Fruit fly (Drosophila melanogaster) whole organism, wandering third instar larva: Measurements from ENCODE around the gene ct.

Source experiments
- Dif ChIP-seq: fragments of 200-275, 200-300 bp; sonication (Bioruptor generic); optimal IDR thresholded peaks from 2 replicates; lab custom pipeline; 2018; ENCODE audit warnings: missing biosample characterization, missing genetic modification characterization; ENCODE audit not compliant: partially characterized antibody
- Mio ChIP-seq: sonication (Bioruptor generic); optimal IDR thresholded peaks from 2 replicates; lab custom pipeline; 2016; ENCODE audit warnings: missing biosample characterization, missing genetic modification characterization
- Myc ChIP-seq: fragments of >200 bp; optimal IDR thresholded peaks from 2 replicates; lab custom pipeline; 2017
- OdsH ChIP-seq: fragments of 200-800 bp; sonication (Bioruptor generic); optimal IDR thresholded peaks from 2 replicates; lab custom pipeline; 2016; ENCODE audit warnings: missing biosample characterization, mild to moderate bottlenecking, missing genetic modification characterization
- fru ChIP-seq: fragments of 200-800 bp; sonication (Bioruptor generic); optimal IDR thresholded peaks from 3 replicates; lab custom pipeline; 2016; ENCODE audit warnings: missing biosample characterization, mild to moderate bottlenecking, missing genetic modification characterization
- usp ChIP-seq: fragments of >200 bp; optimal IDR thresholded peaks from 2 replicates; lab custom pipeline; 2017; ENCODE audit warnings: missing biosample characterization, missing genetic modification characterization

dm6 chrX:7581165-7581786 lies 27.0 kb upstream of the ct start:
- TF ChIP-seq fru (GFP tag; lab: Kevin White, UChicago), result no peak
- TF ChIP-seq Myc (lab: Kevin White, UChicago), result no peak
- no peak for TF ChIP-seq OdsH (GFP tag; lab: Kevin White, UChicago)
- TF ChIP-seq usp (GFP tag; lab: Kevin White, UChicago), result no peak
- no peak for TF ChIP-seq Mio (GFP tag; lab: Kevin White, UChicago)
- no peak for TF ChIP-seq Dif (GFP tag; lab: Kevin White, UChicago)
